Fruit fly (Drosophila melanogaster): ENCODE measurements around the gene Ho.
A peak's percentile ranks its signal among the peaks of the same experiment; 100 is the strongest.

Ho gene

dm6 chr3R:11655873-11656374 is 23.6 kb upstream of the Ho start, which contains the start of gene CG42327 (continued):
- TF ChIP-seq Ptx1 (GFP tag; IDR thresholded peaks at IDR 0.05), result peak; percentile 96
- peak; percentile 83 for TF ChIP-seq pum (GFP tag; optimal IDR thresholded peaks at IDR 0.05)
- TF ChIP-seq CG10959 (GFP tag; IDR thresholded peaks at IDR 0.05), result peak; percentile 95
- TF ChIP-seq sens-2 (GFP tag; IDR thresholded peaks at IDR 0.05), result peak; percentile 90
- TF ChIP-seq zf30C (GFP tag; optimal IDR thresholded peaks at IDR 0.05), result peak; percentile 22
- TF ChIP-seq Dref (GFP tag; IDR thresholded peaks at IDR 0.05), result no peak
- 0 out of 2 replicates have a peak, but pooled peaks have one; percentile 26 for TF ChIP-seq ato (GFP tag; IDR thresholded peaks at IDR 0.05; ENCODE audit: partially characterized antibody)
- TF ChIP-seq CG33557 (GFP tag; optimal IDR thresholded peaks at IDR 0.05), result peak; percentile 73
- peak; percentile 79 for TF ChIP-seq btn (GFP tag; optimal IDR thresholded peaks at IDR 0.05)
- peak; percentile 31 for TF ChIP-seq CG9797 (GFP tag; optimal IDR thresholded peaks at IDR 0.05)
- peak; percentile 66 for TF ChIP-seq CG12744 (GFP tag; optimal IDR thresholded peaks at IDR 0.05)
- peak; percentile 74; the same call in 2 of the 3 replicates for TF ChIP-seq jigr1 (GFP tag; IDR thresholded peaks at IDR 0.05)
- TF ChIP-seq ssp (GFP tag; IDR thresholded peaks at IDR 0.05), result peak; percentile 87
- TF ChIP-seq nom (GFP tag; optimal IDR thresholded peaks at IDR 0.05), result peak; percentile 84
- peak; percentile 75 for TF ChIP-seq CG10565 (GFP tag; optimal IDR thresholded peaks at IDR 0.05)
- peak; percentile 91 for TF ChIP-seq CG2678 (tag; optimal IDR thresholded peaks at IDR 0.05)
- TF ChIP-seq CG7839 (tag; optimal IDR thresholded peaks at IDR 0.05), result peak; percentile 93
- peak; percentile 94 for TF ChIP-seq Spps (tag; optimal IDR thresholded peaks at IDR 0.05)
- peak; percentile 59 for TF ChIP-seq CG13287 (GFP tag; IDR thresholded peaks at IDR 0.05; ENCODE audit: partially characterized antibody)
- peak; percentile 91 for TF ChIP-seq CoRest (tag; optimal IDR thresholded peaks at IDR 0.05)
- peak; percentile 85 for TF ChIP-seq CG12155 (GFP tag; optimal IDR thresholded peaks at IDR 0.05)
- peak; percentile 32; the same call in 1 of the 2 replicates for TF ChIP-seq amos (GFP tag; IDR thresholded peaks at IDR 0.05; ENCODE audit: partially characterized antibody)
- peak; percentile 81 for TF ChIP-seq CG10431 (GFP tag; optimal IDR thresholded peaks at IDR 0.05)
- no peak for TF ChIP-seq Dfd (GFP tag; optimal IDR thresholded peaks at IDR 0.05)
- peak; percentile 95 for TF ChIP-seq CG3407 (GFP tag; optimal IDR thresholded peaks at IDR 0.05)
- peak; percentile 91 for TF ChIP-seq trem (tag; optimal IDR thresholded peaks at IDR 0.05)
- peak; percentile 88 for TF ChIP-seq CG4404 (GFP tag; IDR thresholded peaks at IDR 0.05)
- TF ChIP-seq Atf6 (GFP tag; IDR thresholded peaks at IDR 0.05), result peak; percentile 91
- TF ChIP-seq CTCF (GFP tag; optimal IDR thresholded peaks at IDR 0.05), result peak; percentile 57
- peak; percentile 87 for TF ChIP-seq zen (tag; optimal IDR thresholded peaks at IDR 0.05)
- TF ChIP-seq CkIIα-i1 (GFP tag; IDR thresholded peaks at IDR 0.05), result peak; percentile 26; the same call in 1 of the 2 replicates
- 0 out of 2 replicates have a peak, but pooled peaks have one; percentile 47 for TF ChIP-seq Scr (GFP tag; IDR thresholded peaks at IDR 0.05; ENCODE audit: partially characterized antibody)
- no peak for TF ChIP-seq CG14860 (GFP tag; IDR thresholded peaks at IDR 0.05; ENCODE audit: partially characterized antibody)
- peak; percentile 80 for TF ChIP-seq CG15011 (GFP tag; optimal IDR thresholded peaks at IDR 0.05)
- peak; percentile 96 for TF ChIP-seq Optix (GFP tag; IDR thresholded peaks at IDR 0.05)
- TF ChIP-seq Sox100B (GFP tag; optimal IDR thresholded peaks at IDR 0.05), result peak; percentile 92
- peak; percentile 89 for TF ChIP-seq Ets65A (GFP tag)
- TF ChIP-seq CG6765 (GFP tag; optimal IDR thresholded peaks at IDR 0.05), result peak; percentile 85
- peak; percentile 51 for TF ChIP-seq CG7928 (GFP tag; optimal IDR thresholded peaks at IDR 0.05)
- no peak; the same call in 1 of the 2 replicates for TF ChIP-seq CG42726 (GFP tag; IDR thresholded peaks at IDR 0.05; ENCODE audit: partially characterized antibody)
- peak; percentile 79 for TF ChIP-seq CG12104 (GFP tag; optimal IDR thresholded peaks at IDR 0.05)
- TF ChIP-seq CG15696 (tag; optimal IDR thresholded peaks at IDR 0.05), result peak; percentile 82
- peak; percentile 77 for TF ChIP-seq CHES-1-like (GFP tag; optimal IDR thresholded peaks at IDR 0.05)
- peak; percentile 72 for TF ChIP-seq Deaf1 (tag; optimal IDR thresholded peaks at IDR 0.05)
- TF ChIP-seq CG31388 (GFP tag; optimal IDR thresholded peaks at IDR 0.05), result peak; percentile 76
- peak; percentile 87 for TF ChIP-seq CG16863 (GFP tag; optimal IDR thresholded peaks at IDR 0.05)
- peak; percentile 63 to 74 for TF ChIP-seq Trl (optimal IDR thresholded peaks at IDR 0.05)
- peak; percentile 85 for TF ChIP-seq Trl (GFP tag; optimal IDR thresholded peaks at IDR 0.05)
- peak; percentile 79 for TF ChIP-seq CG12071 (GFP tag; optimal IDR thresholded peaks at IDR 0.05)
- TF ChIP-seq CG6272 (GFP tag; IDR thresholded peaks at IDR 0.05), result peak; percentile 93
- TF ChIP-seq CG11456 (GFP tag; IDR thresholded peaks at IDR 0.05), result peak; percentile 89
